Worm (Caenorhabditis elegans): ENCODE data around the gene osg-1.

The osg-1 gene

DNA sequence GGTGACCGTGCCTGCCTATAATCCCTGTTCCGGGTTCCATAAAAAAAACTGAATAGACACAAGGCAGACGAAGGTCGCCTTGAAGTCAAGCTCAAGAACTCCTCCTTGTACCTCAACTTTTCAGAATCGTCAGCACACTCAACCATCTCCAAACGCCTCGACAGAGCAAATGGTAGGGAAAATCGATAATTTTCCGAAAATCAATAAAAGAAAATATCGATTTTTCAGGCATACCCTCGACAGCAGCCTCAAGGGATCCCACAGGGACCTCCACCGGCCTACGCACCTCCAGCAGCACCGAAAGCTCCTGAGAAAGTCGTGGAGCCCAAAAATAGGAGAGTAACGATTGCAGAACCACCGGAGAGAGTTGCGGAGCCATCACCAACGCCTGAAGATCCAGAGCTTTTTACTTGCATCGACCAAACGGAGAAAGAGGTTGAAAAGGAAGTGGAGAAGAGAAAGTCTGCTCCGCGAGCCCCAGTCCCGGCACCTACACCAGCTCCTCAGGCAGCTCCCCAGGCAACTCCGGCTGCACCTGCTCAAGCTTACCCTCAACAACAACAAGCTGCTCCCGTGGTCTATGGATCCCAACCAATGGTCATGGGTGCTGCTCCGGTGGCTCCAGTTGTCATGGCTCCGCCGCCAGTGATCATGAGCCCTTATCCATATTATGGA lies 7.7 kb upstream of the osg-1 start:
- TF ChIP-seq unc-62 (GFP tag; optimal IDR thresholded peaks at IDR 0.05) (no peak), sptf-1 (tag; optimal IDR thresholded peaks at IDR 0.05) (no peak), nhr-237 (tag; optimal IDR thresholded peaks at IDR 0.05) (no peak), unc-120 (tag; optimal IDR thresholded peaks at IDR 0.05; ENCODE audit: poor library complexity, severe bottlenecking) (no peak), tbx-8 (GFP tag; optimal IDR thresholded peaks at IDR 0.05) (no peak), lin-13 (tag; optimal IDR thresholded peaks at IDR 0.05) (no peak), ham-2 (GFP tag; optimal IDR thresholded peaks at IDR 0.05) (no peak), sem-2 (GFP tag; optimal IDR thresholded peaks at IDR 0.05) (no peak), lsy-2 (tag; optimal IDR thresholded peaks at IDR 0.05) (no peak), unc-39 (tag; optimal IDR thresholded peaks at IDR 0.05) (no peak), cnd-1 (tag; optimal IDR thresholded peaks at IDR 0.05) (no peak)

DNA sequence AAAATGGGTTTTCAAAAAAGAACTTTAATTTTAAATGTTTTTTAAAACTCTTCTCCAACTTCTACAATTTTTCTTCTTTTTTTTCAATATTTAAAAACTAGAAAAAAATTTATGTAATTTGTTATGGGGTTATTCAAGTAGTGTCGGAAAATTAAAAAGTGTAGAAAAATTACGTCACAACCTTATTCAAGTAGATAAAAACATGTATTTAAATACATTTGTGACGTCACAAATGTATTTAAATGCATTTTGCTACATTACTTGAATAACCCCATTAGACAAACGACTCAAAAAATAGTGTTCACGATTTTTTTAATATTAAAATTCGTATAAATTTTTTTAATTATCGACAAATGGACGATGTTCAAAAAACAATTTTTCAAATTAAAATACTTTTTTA lies 6.5 kb upstream of the osg-1 start:
- peak; percentile 92 for TF ChIP-seq zip-8 (tag; optimal IDR thresholded peaks at IDR 0.05)

DNA sequence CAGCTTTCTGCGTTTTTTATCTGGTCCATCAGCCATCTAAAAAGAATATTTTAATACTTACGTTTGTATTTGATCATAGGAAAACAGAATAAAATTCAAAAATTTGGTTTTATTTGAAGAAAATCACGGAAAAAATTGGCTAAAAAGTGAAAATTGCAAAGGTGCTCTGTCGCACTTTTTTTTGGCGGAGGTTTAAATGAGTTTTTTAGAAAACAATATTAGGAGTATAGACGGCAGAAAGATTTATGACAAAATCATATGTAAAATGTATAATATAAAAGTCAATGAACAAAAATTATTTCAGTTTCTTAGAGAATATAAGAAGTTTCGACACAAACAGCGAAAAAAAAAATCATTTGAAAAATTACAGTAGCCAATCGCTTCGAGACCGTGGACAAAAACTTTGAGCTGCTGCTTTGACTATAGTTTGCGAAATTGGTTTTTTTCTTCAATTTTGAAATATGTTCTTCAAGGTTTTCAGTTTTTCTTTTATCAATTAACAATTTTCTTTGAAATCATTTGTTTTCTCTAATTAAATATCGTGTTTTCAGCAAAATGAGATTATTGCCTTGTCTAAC lies 3.5 kb upstream of the osg-1 start, which contains the start of the genes R02F2.7 and R02F2.4:
Gene R02F2.7 (minus strand): TSS at position 36 of the 578 bp plus-strand sequence.
Gene R02F2.4 (plus strand): TSS at position 552 of the 578 bp plus-strand sequence.
- TF ChIP-seq nhr-28 (tag; optimal IDR thresholded peaks at IDR 0.05) (no peak), lsy-2 (tag; optimal IDR thresholded peaks at IDR 0.05) (no peak), sem-2 (GFP tag; optimal IDR thresholded peaks at IDR 0.05) (no peak), pha-4 (tag; optimal IDR thresholded peaks at IDR 0.05) (no peak)

DNA sequence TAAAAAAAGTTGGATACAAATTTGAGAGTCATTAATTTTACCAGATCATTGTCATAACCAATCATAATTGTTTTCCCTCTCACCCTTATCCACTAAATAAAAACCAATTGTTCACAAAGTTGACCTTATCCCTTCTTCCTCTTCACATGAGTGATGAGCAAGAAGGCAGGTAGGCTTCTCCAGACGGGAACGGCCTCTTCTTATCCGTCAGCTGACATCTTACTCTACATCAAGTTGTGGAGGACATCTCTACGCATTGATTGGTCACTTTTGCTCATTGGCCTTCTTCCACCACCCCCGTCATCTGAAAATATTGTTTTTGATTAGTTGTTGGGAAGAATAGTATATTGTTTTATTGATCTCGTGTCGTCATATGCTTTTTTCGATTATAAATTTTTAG lies 1.0 kb upstream of the osg-1 start:
- peak; percentile 58 for TF ChIP-seq unc-120 (tag; optimal IDR thresholded peaks at IDR 0.05; ENCODE audit: poor library complexity, severe bottlenecking)
- TF ChIP-seq hlh-1 (tag; optimal IDR thresholded peaks at IDR 0.05) = peak; percentile 95
- no peak for TF ChIP-seq cnd-1 (tag; optimal IDR thresholded peaks at IDR 0.05)
- no peak for TF ChIP-seq elt-3 (tag; optimal IDR thresholded peaks at IDR 0.05)
- peak; percentile 60 for TF ChIP-seq unc-62 (GFP tag; optimal IDR thresholded peaks at IDR 0.05)
- no peak for TF ChIP-seq pha-4 (tag; optimal IDR thresholded peaks at IDR 0.05)
- no peak for TF ChIP-seq nhr-28 (tag; optimal IDR thresholded peaks at IDR 0.05)
- no peak for TF ChIP-seq nhr-76 (tag; optimal IDR thresholded peaks at IDR 0.05)

DNA sequence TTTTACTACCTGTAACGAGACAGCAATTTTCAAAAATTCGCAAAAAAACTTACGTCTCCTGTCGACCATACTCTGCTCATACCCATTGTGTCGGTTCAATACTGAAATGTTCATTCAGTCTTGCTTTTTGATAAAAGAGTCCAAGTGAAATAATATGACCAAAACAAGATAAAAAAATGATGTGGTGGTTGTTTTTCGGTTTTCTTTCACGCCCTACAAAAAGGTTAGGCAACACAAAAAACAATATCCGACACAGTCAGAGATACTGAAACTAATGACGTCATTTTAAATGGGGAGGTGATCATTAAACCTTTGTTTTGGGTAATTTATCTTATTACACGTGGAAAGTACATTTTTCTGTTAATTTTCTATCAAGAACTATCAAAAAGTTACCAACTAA lies 7.8 kb downstream of the osg-1 start, which contains the start of gene R02F2.8:
Gene R02F2.8 (minus strand): TSS at position 101 of the 400 bp plus-strand sequence.
- TF ChIP-seq flh-1 (GFP tag; optimal IDR thresholded peaks at IDR 0.05) (no peak), zip-8 (tag; optimal IDR thresholded peaks at IDR 0.05) (peak; percentile 49)

DNA sequence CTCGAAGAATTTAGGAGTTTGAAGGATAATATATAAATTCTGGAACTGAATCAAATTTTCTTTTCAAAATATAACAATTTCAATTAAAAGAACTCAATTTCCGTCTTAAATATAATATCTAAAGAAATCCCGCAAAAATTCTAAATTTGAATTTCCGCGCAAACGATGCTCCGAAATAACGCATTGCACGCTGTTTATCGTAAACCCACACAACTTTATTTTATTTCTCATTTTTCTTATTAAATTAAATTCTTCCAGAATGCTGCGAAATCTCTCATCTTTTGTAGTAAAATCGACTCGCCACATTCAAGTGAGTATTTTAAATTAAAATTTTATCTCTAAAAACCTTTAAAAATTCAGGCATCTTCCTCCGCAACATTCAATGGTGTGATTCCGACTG lies 11.6 kb downstream of the osg-1 start, which contains the start of gene R02F2.9:
Gene R02F2.9 (plus strand): TSS at position 218 of the 400 bp plus-strand sequence.
- TF ChIP-seq ces-1 (GFP tag; optimal IDR thresholded peaks at IDR 0.05) (peak; percentile 76), unc-62 (GFP tag; optimal IDR thresholded peaks at IDR 0.05) (no peak), unc-39 (tag; optimal IDR thresholded peaks at IDR 0.05) (no peak), tbx-8 (GFP tag; optimal IDR thresholded peaks at IDR 0.05) (no peak), lsy-2 (tag; optimal IDR thresholded peaks at IDR 0.05) (peak; percentile 70), mep-1 (tag; optimal IDR thresholded peaks at IDR 0.05) (peak; percentile 21), ceh-39 (tag; optimal IDR thresholded peaks at IDR 0.05) (peak; percentile 51)

DNA sequence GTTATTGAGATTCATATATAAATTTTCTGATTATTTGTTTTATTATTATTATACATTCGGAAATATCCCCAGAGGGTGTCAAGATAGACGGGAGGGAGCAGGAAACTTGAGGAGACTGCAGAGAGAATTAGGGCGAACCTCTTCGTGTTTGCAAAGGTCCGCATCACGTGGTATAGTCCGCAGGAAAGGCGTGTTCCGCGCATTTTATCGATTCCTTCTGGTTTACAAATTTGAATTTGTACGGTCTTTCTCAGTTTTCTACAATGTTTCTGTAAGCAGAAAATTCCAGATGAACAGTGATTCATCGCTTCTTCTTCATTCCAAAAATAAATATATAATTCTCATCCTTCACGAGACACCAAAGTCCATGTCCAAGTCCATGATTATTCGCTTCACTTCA lies 12.6 kb downstream of the osg-1 start:
- TF ChIP-seq mab-5 (tag; optimal IDR thresholded peaks at IDR 0.05) (no peak), nhr-12 (tag; optimal IDR thresholded peaks at IDR 0.05) (no peak), ces-1 (GFP tag; optimal IDR thresholded peaks at IDR 0.05) (peak; percentile 12), ceh-43 (GFP tag; optimal IDR thresholded peaks at IDR 0.05) (no peak), ceh-39 (tag; optimal IDR thresholded peaks at IDR 0.05) (peak; percentile 58), pha-4 (tag; optimal IDR thresholded peaks at IDR 0.05) (no peak), mls-2 (tag; optimal IDR thresholded peaks at IDR 0.05) (no peak), nhr-2 (tag; optimal IDR thresholded peaks at IDR 0.05) (no peak), ham-2 (GFP tag; optimal IDR thresholded peaks at IDR 0.05) (no peak), ceh-83 (GFP tag; optimal IDR thresholded peaks at IDR 0.05) (no peak), lin-13 (tag; optimal IDR thresholded peaks at IDR 0.05) (no peak)
